Worm (Caenorhabditis elegans) whole organism, late embryonic: ENCODE measurements around the gene lipl-1.

Source experiments
- C38D4.7 ChIP-seq: fragments of 200-800 bp; sonication (Bioruptor generic); optimal IDR thresholded peaks from 2 replicates; lab custom pipeline; 2018; ENCODE audit warnings: mild to moderate bottlenecking, missing genetic modification characterization, moderate library complexity, missing compliant biosample characterization
- ahr-1 ChIP-seq: sonication (generic microtip); optimal IDR thresholded peaks from 2 replicates; lab custom pipeline; 2016; ENCODE audit warnings: missing genetic modification characterization, missing compliant biosample characterization
- ama-1 ChIP-seq: fragments of 150-350 bp; optimal IDR thresholded peaks from 2 replicates; lab custom pipeline; 2014
- ceh-14 ChIP-seq: sonication (generic microtip); optimal IDR thresholded peaks from 2 replicates; lab custom pipeline; 2016; ENCODE audit warnings: missing genotype, missing genetic modification characterization, missing compliant biosample characterization
- ceh-18 ChIP-seq: sonication (generic microtip); optimal IDR thresholded peaks from 2 replicates; lab custom pipeline; 2016; ENCODE audit warnings: missing genetic modification characterization, missing compliant biosample characterization
- ceh-19 ChIP-seq: fragments of 200-800 bp; sonication (Bioruptor generic); optimal IDR thresholded peaks from 2 replicates; lab custom pipeline; 2018; ENCODE audit warnings: mild to moderate bottlenecking, missing genetic modification characterization, missing compliant biosample characterization
- ceh-2 ChIP-seq: sonication (generic microtip); optimal IDR thresholded peaks from 2 replicates; lab custom pipeline; 2016; ENCODE audit warnings: missing genotype, missing genetic modification characterization, missing compliant biosample characterization
- ceh-30 ChIP-seq: fragments of 150-350 bp; optimal IDR thresholded peaks from 2 replicates; lab custom pipeline; 2014; ENCODE audit warnings: missing biosample characterization, missing genetic modification characterization
- ceh-31 ChIP-seq: sonication (generic microtip); optimal IDR thresholded peaks from 2 replicates; lab custom pipeline; 2016; ENCODE audit warnings: missing genetic modification characterization, missing compliant biosample characterization
- ceh-34 ChIP-seq: sonication (generic microtip); optimal IDR thresholded peaks from 2 replicates; lab custom pipeline; 2016; ENCODE audit warnings: mild to moderate bottlenecking, missing genetic modification characterization, missing compliant biosample characterization
- ceh-45 ChIP-seq: fragments of 200-800 bp; sonication (Bioruptor generic); IDR thresholded peaks from 2 replicates; pipeline ENCODE4 v1.3.6; 2022; ENCODE audit warnings: missing genetic modification reagents, missing genetic modification characterization, missing compliant biosample characterization
- ceh-48 ChIP-seq: sonication (generic microtip); optimal IDR thresholded peaks from 2 replicates; lab custom pipeline; 2016; ENCODE audit warnings: missing genetic modification characterization, inconsistent platforms, missing compliant biosample characterization
- ceh-6 ChIP-seq: fragments of 200-800 bp; sonication (Bioruptor generic); optimal IDR thresholded peaks from 2 replicates; lab custom pipeline; 2018; ENCODE audit warnings: mild to moderate bottlenecking, missing genetic modification characterization, missing compliant biosample characterization
- ceh-9 ChIP-seq: sonication (generic microtip); optimal IDR thresholded peaks from 2 replicates; lab custom pipeline; 2016; ENCODE audit warnings: mild to moderate bottlenecking, missing genetic modification characterization, inconsistent platforms, missing compliant biosample characterization
- che-1 ChIP-seq: sonication (generic microtip); optimal IDR thresholded peaks from 2 replicates; lab custom pipeline; 2016; ENCODE audit warnings: mild to moderate bottlenecking, missing genetic modification characterization, missing compliant biosample characterization
- elt-2 ChIP-seq: sonication (generic microtip); optimal IDR thresholded peaks from 2 replicates; lab custom pipeline; 2016; ENCODE audit warnings: missing genetic modification reagents, missing genetic modification characterization, missing compliant biosample characterization
- elt-4 ChIP-seq: sonication (generic microtip); optimal IDR thresholded peaks from 2 replicates; lab custom pipeline; 2016; ENCODE audit warnings: missing genetic modification characterization, missing compliant biosample characterization
- fax-1 ChIP-seq: sonication (generic microtip); optimal IDR thresholded peaks from 2 replicates; lab custom pipeline; 2016; ENCODE audit warnings: missing genotype, missing genetic modification characterization, missing compliant biosample characterization
- fkh-6 ChIP-seq: sonication (generic microtip); optimal IDR thresholded peaks from 2 replicates; lab custom pipeline; 2016; ENCODE audit warnings: missing genetic modification characterization, missing compliant biosample characterization
- gmeb-2 ChIP-seq: sonication (generic microtip); optimal IDR thresholded peaks from 2 replicates; lab custom pipeline; 2016; ENCODE audit warnings: missing genetic modification characterization, inconsistent platforms, missing compliant biosample characterization
- hlh-15 ChIP-seq: sonication (generic microtip); optimal IDR thresholded peaks from 2 replicates; lab custom pipeline; 2016; ENCODE audit warnings: missing genetic modification characterization, missing compliant biosample characterization
- hlh-6 ChIP-seq: sonication (generic microtip); optimal IDR thresholded peaks from 2 replicates; lab custom pipeline; 2016; ENCODE audit warnings: missing genotype, missing genetic modification characterization, missing compliant biosample characterization
- hlh-8 ChIP-seq: sonication (generic microtip); optimal IDR thresholded peaks from 2 replicates; lab custom pipeline; 2016; ENCODE audit warnings: missing genotype, missing genetic modification characterization, missing compliant biosample characterization
- lin-11 ChIP-seq: fragments of 200-800 bp; sonication (Bioruptor generic); optimal IDR thresholded peaks from 2 replicates; lab custom pipeline; 2018; ENCODE audit warnings: mild to moderate bottlenecking, missing genetic modification characterization, missing compliant biosample characterization
- madf-2 ChIP-seq: sonication (generic microtip); optimal IDR thresholded peaks from 2 replicates; lab custom pipeline; 2017; ENCODE audit warnings: missing genetic modification characterization, missing compliant biosample characterization
- nhr-232 ChIP-seq: sonication (generic microtip); optimal IDR thresholded peaks from 2 replicates; lab custom pipeline; 2016; ENCODE audit warnings: missing genetic modification characterization, missing compliant biosample characterization
- pax-1 ChIP-seq: fragments of 150-350 bp; optimal IDR thresholded peaks from 2 replicates; lab custom pipeline; 2014; ENCODE audit warnings: missing biosample characterization, missing genetic modification characterization
- pha-2 ChIP-seq: sonication (generic microtip); optimal IDR thresholded peaks from 2 replicates; lab custom pipeline; 2017; ENCODE audit warnings: mild to moderate bottlenecking, missing genetic modification characterization, missing compliant biosample characterization
- pqm-1 ChIP-seq: sonication (generic microtip); optimal IDR thresholded peaks from 2 replicates; lab custom pipeline; 2016; ENCODE audit warnings: missing genetic modification characterization, missing compliant biosample characterization
- rnt-1 ChIP-seq: sonication (generic microtip); optimal IDR thresholded peaks from 2 replicates; lab custom pipeline; 2016; ENCODE audit warnings: missing genetic modification characterization, missing compliant biosample characterization
- sdc-2 ChIP-seq: sonication (generic microtip); optimal IDR thresholded peaks from 2 replicates; lab custom pipeline; 2016; ENCODE audit warnings: missing genotype, missing genetic modification characterization, missing compliant biosample characterization
- tbx-2 ChIP-seq: sonication (generic microtip); optimal IDR thresholded peaks from 2 replicates; lab custom pipeline; 2016; ENCODE audit warnings: missing genetic modification characterization, missing compliant biosample characterization
- ttx-3 ChIP-seq: sonication (generic microtip); optimal IDR thresholded peaks from 2 replicates; lab custom pipeline; 2016; ENCODE audit warnings: missing genetic modification reagents, missing genetic modification characterization, missing compliant biosample characterization
- unc-42 ChIP-seq: sonication (generic microtip); optimal IDR thresholded peaks from 2 replicates; lab custom pipeline; 2016; ENCODE audit warnings: missing genotype, missing genetic modification characterization, missing compliant biosample characterization
- unc-55 ChIP-seq: sonication (generic microtip); optimal IDR thresholded peaks from 2 replicates; lab custom pipeline; 2017; ENCODE audit warnings: missing biosample characterization, missing genetic modification reagents, missing genetic modification characterization
- unc-86 ChIP-seq: sonication (generic microtip); optimal IDR thresholded peaks from 2 replicates; lab custom pipeline; 2016; ENCODE audit warnings: missing genetic modification characterization, missing compliant biosample characterization
- ztf-16 ChIP-seq: sonication (generic microtip); optimal IDR thresholded peaks from 2 replicates; lab custom pipeline; 2017; ENCODE audit warnings: missing genetic modification characterization, missing compliant biosample characterization

lipl-1 gene

DNA sequence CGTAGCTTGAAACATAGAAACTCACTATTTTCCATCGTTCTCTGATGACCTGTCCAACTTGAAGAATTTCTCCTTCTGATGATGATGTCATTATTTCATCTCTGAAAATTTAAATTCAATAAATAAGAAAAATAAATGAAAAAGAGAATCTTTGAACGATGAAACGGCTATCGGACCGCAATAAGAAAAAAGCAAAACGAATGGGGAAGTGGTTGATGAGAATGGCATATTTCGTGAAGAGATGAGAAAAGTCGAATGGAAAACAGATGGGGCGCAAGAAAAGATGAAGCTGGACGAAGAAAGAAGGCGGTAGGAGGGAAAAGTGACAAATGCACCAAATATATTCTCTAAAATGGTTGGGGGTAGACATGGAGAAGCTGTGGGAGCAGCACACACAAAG is 24.0 kb upstream of the lipl-1 start, which contains the start of gene ttbk-7:
TSS of gene ttbk-7 (minus strand) at position 101 of the 400 bp plus-strand sequence.
- TF ChIP-seq fkh-6 (peak; percentile 21), ttx-3 (tag; lab: Kevin White, UChicago) (no peak), unc-42 (tag; lab: Kevin White, UChicago) (peak; percentile 9), hlh-8 (peak; percentile 33)
- TF ChIP-seq, all 69 proteins: peak for 3

ce11 chrV:12896850-12897249 is 22.9 kb upstream of the lipl-1 start:
- TF ChIP-seq unc-55 (GFP tag; lab: Kevin White, UChicago) (peak; percentile 47), ztf-16 (no peak)

ce11 chrV:12897338-12897737 is 22.4 kb upstream of the lipl-1 start:
- TF ChIP-seq gmeb-2 (tag; lab: Kevin White, UChicago) (no peak), ceh-45 (GFP tag; lab: Robert Waterston, UW) (no peak), che-1 (tag; lab: Kevin White, UChicago) (no peak), pha-2 (tag; lab: Kevin White, UChicago) (no peak), ceh-14 (tag; lab: Kevin White, UChicago) (no peak), unc-55 (GFP tag; lab: Kevin White, UChicago) (no peak), unc-86 (no peak), rnt-1 (tag; lab: Kevin White, UChicago) (no peak), nhr-232 (tag; lab: Kevin White, UChicago) (no peak), ceh-31 (tag; lab: Kevin White, UChicago) (peak; percentile 64), hlh-15 (tag; lab: Kevin White, UChicago) (no peak), lin-11 (tag; lab: Kevin White, UChicago) (no peak), madf-2 (tag; lab: Kevin White, UChicago) (no peak), elt-2 (tag; lab: Kevin White, UChicago) (no peak), pax-1 (peak; percentile 55), ceh-30 (tag; lab: Kevin White, UChicago) (no peak), ahr-1 (tag; lab: Kevin White, UChicago) (no peak), tbx-2 (tag; lab: Kevin White, UChicago) (peak; percentile 27), sdc-2 (tag; lab: Kevin White, UChicago) (no peak), elt-4 (tag; lab: Kevin White, UChicago) (no peak), hlh-6 (tag; lab: Kevin White, UChicago) (no peak), ama-1 (lab: Kevin White, UChicago) (no peak), fax-1 (tag; lab: Kevin White, UChicago) (no peak), pqm-1 (tag; lab: Kevin White, UChicago) (no peak), ceh-9 (tag; lab: Kevin White, UChicago) (no peak), unc-42 (tag; lab: Kevin White, UChicago) (peak; percentile 92), ceh-2 (tag; lab: Kevin White, UChicago) (no peak), ceh-6 (GFP tag; lab: Kevin White, UChicago) (no peak)

- TF ChIP-seq ceh-48 (tag; lab: Kevin White, UChicago) (no peak), ceh-34 (tag; lab: Kevin White, UChicago) (peak; percentile 47), ceh-19 (GFP tag; lab: Kevin White, UChicago) (peak; percentile 40), ceh-18 (no peak), C38D4.7 (GFP tag; lab: Kevin White, UChicago) (no peak), gmeb-2 (tag; lab: Kevin White, UChicago) (no peak)
- TF ChIP-seq, all 69 proteins: peak for 2
Observed at ce11 chrV:12898583-12899232, 21.1 kb upstream of the lipl-1 start.
